Worm (Caenorhabditis elegans) whole organism, L2 larva: ENCODE results near the gene gst-13.

Experiments used
- ceh-82 ChIP-seq: fragments of 150-350 bp; optimal IDR thresholded peaks from 2 replicates; lab custom pipeline; 2014; ENCODE audit warnings: missing biosample characterization, missing genetic modification characterization
- elt-1 ChIP-seq: fragments of 150-350 bp; optimal IDR thresholded peaks from 2 replicates; lab custom pipeline; 2014; ENCODE audit warnings: missing biosample characterization, missing genetic modification characterization
- fos-1 ChIP-seq: fragments of 150-350 bp; optimal IDR thresholded peaks from 2 replicates; lab custom pipeline; 2014; ENCODE audit warnings: missing biosample characterization, missing genetic modification characterization
- unc-62 ChIP-seq: fragments of 150-350 bp; optimal IDR thresholded peaks from 2 replicates; lab custom pipeline; 2014; ENCODE audit warnings: missing biosample characterization, missing genetic modification reagents, missing genetic modification characterization

DNA sequence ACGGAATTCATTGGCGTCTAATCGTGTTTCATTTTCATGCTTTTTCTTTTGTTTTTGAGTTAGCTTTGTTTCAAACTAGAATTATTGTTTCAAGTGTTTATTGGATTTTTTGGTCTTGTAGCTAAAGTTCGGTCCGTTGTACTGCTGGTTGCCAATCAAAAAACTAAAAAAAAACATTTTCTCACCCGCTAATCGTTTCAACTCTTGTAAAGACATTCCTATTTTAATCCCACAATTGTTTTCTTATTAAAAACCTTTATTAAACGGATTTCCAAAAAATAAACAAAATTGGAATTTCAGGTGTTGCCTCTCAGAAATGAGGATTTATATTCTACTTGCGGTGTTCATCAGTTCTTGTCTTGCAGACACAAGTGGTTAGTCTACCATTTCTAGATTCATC, 1.7 kb downstream of the gst-13 start, which contains the start of gene T26C5.2:
- no peak for TF ChIP-seq elt-1
- TF ChIP-seq unc-62 (GFP tag; lab: Kevin White, UChicago), result no peak
- no peak for TF ChIP-seq fos-1 (tag; lab: Kevin White, UChicago)
- no peak for TF ChIP-seq ceh-82 (tag; lab: Kevin White, UChicago)
